Worm (Caenorhabditis elegans) whole organism, L1 larva: ENCODE measurements around the gene R02D3.8.
A peak's percentile ranks its signal among the peaks of the same experiment; 100 is the strongest.

ENCODE experiments used
- C16A3.4 ChIP-seq: fragments of 150-350 bp; optimal IDR thresholded peaks from 2 replicates; lab custom pipeline; 2014; ENCODE audit warnings: missing biosample characterization, missing genetic modification characterization
- C34B4.2 ChIP-seq: sonication (generic microtip); optimal IDR thresholded peaks from 2 replicates; lab custom pipeline; 2017; ENCODE audit warnings: mild to moderate bottlenecking, missing genetic modification characterization, missing compliant biosample characterization
- F16B12.6 ChIP-seq: fragments of 150-350 bp; optimal IDR thresholded peaks from 2 replicates; lab custom pipeline; 2014; ENCODE audit warnings: missing biosample characterization, missing genetic modification characterization
- aha-1 ChIP-seq: fragments of 150-350 bp; optimal IDR thresholded peaks from 2 replicates; lab custom pipeline; 2014; ENCODE audit warnings: missing biosample characterization, missing genetic modification characterization
- alr-1 ChIP-seq: fragments of 200-800 bp; sonication (Bioruptor generic); optimal IDR thresholded peaks from 2 replicates; lab custom pipeline; 2018; ENCODE audit warnings: borderline replicate concordance, mild to moderate bottlenecking, missing genetic modification characterization, missing compliant biosample characterization
- blmp-1 ChIP-seq: fragments of 150-350 bp; optimal IDR thresholded peaks from 2 replicates; lab custom pipeline; 2014; ENCODE audit warnings: missing biosample characterization, missing genetic modification characterization
- ceh-8 ChIP-seq: fragments of 200-800 bp; sonication (Bioruptor generic); optimal IDR thresholded peaks from 2 replicates; lab custom pipeline; 2018; ENCODE audit warnings: mild to moderate bottlenecking, missing genetic modification characterization, moderate library complexity, missing compliant biosample characterization
- ceh-82 ChIP-seq, 3 experiments: fragments of 150-350 bp in 1 of 3; sonication (generic microtip) in 2 of 3; optimal IDR thresholded peaks; 2 replicates each; lab custom pipeline; 2014 to 2017; ENCODE audit warnings: missing biosample characterization in 3 of 3, missing genetic modification characterization in 3 of 3
- ceh-90 ChIP-seq: sonication (generic microtip); optimal IDR thresholded peaks from 2 replicates; lab custom pipeline; 2016; ENCODE audit warnings: missing genetic modification characterization, missing compliant biosample characterization
- ces-1 ChIP-seq: fragments of 150-350 bp; optimal IDR thresholded peaks from 2 replicates; lab custom pipeline; 2014; ENCODE audit warnings: missing biosample characterization, missing genetic modification reagents, missing genetic modification characterization
- efl-1 ChIP-seq, 4 experiments: fragments of 150-350 bp; optimal IDR thresholded peaks in 3 of 4; peaks in 1 of 4; 1 replicate in 1 of 4; 2 replicates in 3 of 4; lab custom pipeline; 2014; ENCODE audit warnings: missing biosample characterization in 2 of 4, missing genetic modification characterization in 2 of 4, missing genetic modification reagents in 2 of 4
- egl-27 ChIP-seq, 2 experiments: fragments of 150-350 bp in 1 of 2; sonication (generic microtip); optimal IDR thresholded peaks; 3 replicates each; lab custom pipeline; 2017 to 2018; ENCODE audit warnings: missing biosample characterization in 2 of 2, missing genetic modification characterization in 2 of 2, missing genetic modification reagents in 2 of 2
- elt-2 ChIP-seq: sonication (generic microtip); optimal IDR thresholded peaks from 2 replicates; lab custom pipeline; 2016; ENCODE audit warnings: missing genetic modification characterization, mild to moderate bottlenecking, inconsistent platforms, missing compliant biosample characterization, missing genetic modification reagents
- elt-3 ChIP-seq, 6 experiments: fragments of 150-350 bp in 1 of 6; sonication (generic microtip); optimal IDR thresholded peaks; 2 replicates each; lab custom pipeline; 2017 to 2018; ENCODE audit warnings: missing biosample characterization in 6 of 6, missing genetic modification characterization in 6 of 6, inconsistent platforms in 1 of 6
- fkh-4 ChIP-seq: sonication (generic microtip); optimal IDR thresholded peaks from 2 replicates; lab custom pipeline; 2016; ENCODE audit warnings: missing compliant biosample characterization, missing genetic modification characterization, borderline replicate concordance
- fkh-8 ChIP-seq: sonication (generic microtip); optimal IDR thresholded peaks from 2 replicates; lab custom pipeline; 2016; ENCODE audit warnings: mild to moderate bottlenecking, missing genetic modification characterization, missing compliant biosample characterization
- fos-1 ChIP-seq: fragments of 150-350 bp; optimal IDR thresholded peaks from 2 replicates; lab custom pipeline; 2014; ENCODE audit warnings: missing biosample characterization, missing genetic modification characterization
- irx-1 ChIP-seq: sonication (generic microtip); optimal IDR thresholded peaks from 2 replicates; lab custom pipeline; 2016; ENCODE audit warnings: missing genetic modification characterization, missing compliant biosample characterization
- isw-1 ChIP-seq: fragments of 200-800 bp; sonication (Bioruptor generic); IDR thresholded peaks from 2 replicates; pipeline ENCODE4 v1.3.6; 2022; ENCODE audit warnings: missing genetic modification characterization, missing compliant biosample characterization
- jun-1 ChIP-seq: fragments of 150-350 bp; optimal IDR thresholded peaks from 2 replicates; lab custom pipeline; 2014; ENCODE audit warnings: missing biosample characterization, missing genetic modification reagents, missing genetic modification characterization
- lin-14 ChIP-seq: fragments of 200-800 bp; sonication (Bioruptor generic); optimal IDR thresholded peaks from 2 replicates; lab custom pipeline; 2018; ENCODE audit warnings: mild to moderate bottlenecking, missing genetic modification characterization, moderate library complexity, missing compliant biosample characterization
- lin-35 ChIP-seq, 2 experiments: fragments of 150-350 bp; optimal IDR thresholded peaks; 2 replicates each; lab custom pipeline; 2014; ENCODE audit warnings: missing biosample characterization in 2 of 2, missing genetic modification characterization in 2 of 2, missing genetic modification reagents in 2 of 2
- lin-39 ChIP-seq: fragments of 150-350 bp; optimal IDR thresholded peaks from 2 replicates; lab custom pipeline; 2014; ENCODE audit warnings: missing biosample characterization, missing genetic modification reagents, missing genetic modification characterization
- lsy-2 ChIP-seq, 2 experiments: fragments of 150-350 bp; optimal IDR thresholded peaks; 2 replicates each; lab custom pipeline; 2014; ENCODE audit warnings: missing biosample characterization in 2 of 2, missing genetic modification characterization in 2 of 2
- mdl-1 ChIP-seq, 2 experiments: fragments of 150-350 bp; optimal IDR thresholded peaks; 2 replicates each; lab custom pipeline; 2014 to 2017; ENCODE audit warnings: missing biosample characterization in 2 of 2, missing genetic modification characterization in 2 of 2, inconsistent platforms in 1 of 2
- mep-1 ChIP-seq: fragments of 150-350 bp; optimal IDR thresholded peaks from 2 replicates; lab custom pipeline; 2014; ENCODE audit warnings: missing biosample characterization, missing genetic modification characterization
- nhr-47 ChIP-seq: sonication (generic microtip); optimal IDR thresholded peaks from 2 replicates; lab custom pipeline; 2016; ENCODE audit warnings: mild to moderate bottlenecking, missing genetic modification characterization, moderate library complexity, missing compliant biosample characterization
- nhr-71 ChIP-seq: sonication (generic microtip); optimal IDR thresholded peaks from 2 replicates; lab custom pipeline; 2016; ENCODE audit warnings: mild to moderate bottlenecking, missing genetic modification characterization, moderate library complexity, missing compliant biosample characterization
- nhr-76 ChIP-seq: sonication (generic microtip); optimal IDR thresholded peaks from 2 replicates; lab custom pipeline; 2017; ENCODE audit warnings: missing biosample characterization, missing genetic modification characterization
- nhr-77 ChIP-seq: fragments of 150-350 bp; optimal IDR thresholded peaks from 2 replicates; lab custom pipeline; 2014; ENCODE audit warnings: missing biosample characterization, missing genetic modification characterization
- nhr-84 ChIP-seq: sonication (generic microtip); optimal IDR thresholded peaks from 2 replicates; lab custom pipeline; 2017; ENCODE audit warnings: missing biosample characterization, missing genetic modification characterization
- nhr-85 ChIP-seq: sonication (generic microtip); peaks from one replicate; lab custom pipeline; 2016; ENCODE audit warnings: missing genetic modification characterization, inconsistent platforms, missing compliant biosample characterization
- pax-3 ChIP-seq: fragments of 200-800 bp; sonication (Bioruptor generic); optimal IDR thresholded peaks from 2 replicates; lab custom pipeline; 2018; ENCODE audit warnings: mild to moderate bottlenecking, missing genetic modification characterization, moderate library complexity, missing compliant biosample characterization
- sox-4 ChIP-seq: sonication (generic microtip); optimal IDR thresholded peaks from 2 replicates; lab custom pipeline; 2016; ENCODE audit warnings: missing genetic modification characterization, missing compliant biosample characterization
- sptf-1 ChIP-seq: fragments of 150-350 bp; optimal IDR thresholded peaks from 2 replicates; lab custom pipeline; 2014; ENCODE audit warnings: missing biosample characterization, missing genetic modification characterization
- sup-37 ChIP-seq: fragments of 200-800 bp; sonication (Bioruptor generic); optimal IDR thresholded peaks from 2 replicates; lab custom pipeline; 2018; ENCODE audit warnings: mild to moderate bottlenecking, missing genetic modification characterization, missing compliant biosample characterization
- tbx-2 ChIP-seq: sonication (generic microtip); optimal IDR thresholded peaks from 2 replicates; lab custom pipeline; 2016; ENCODE audit warnings: missing genetic modification characterization, missing compliant biosample characterization
- unc-130 ChIP-seq: fragments of 150-350 bp; optimal IDR thresholded peaks from 2 replicates; lab custom pipeline; 2017; ENCODE audit warnings: missing biosample characterization, missing genetic modification characterization, inconsistent platforms
- unc-62 ChIP-seq: fragments of 150-350 bp; optimal IDR thresholded peaks from 2 replicates; lab custom pipeline; 2014; ENCODE audit warnings: missing biosample characterization, missing genetic modification reagents, missing genetic modification characterization
- unc-98 ChIP-seq: fragments of 200-800 bp; sonication (Bioruptor generic); IDR thresholded peaks from 2 replicates; pipeline ENCODE4 v1.3.6; 2022; ENCODE audit warnings: missing genetic modification characterization, missing compliant biosample characterization
- vab-15 ChIP-seq: sonication (generic microtip); optimal IDR thresholded peaks from 2 replicates; lab custom pipeline; 2017; ENCODE audit warnings: missing genotype, mild to moderate bottlenecking, missing genetic modification characterization, missing compliant biosample characterization
- xbp-1 ChIP-seq: sonication (generic microtip); optimal IDR thresholded peaks from 2 replicates; lab custom pipeline; 2016; ENCODE audit warnings: missing genetic modification characterization, missing compliant biosample characterization
- zag-1 ChIP-seq: fragments of 150-350 bp; optimal IDR thresholded peaks from 2 replicates; lab custom pipeline; 2014; ENCODE audit warnings: missing biosample characterization, missing genetic modification characterization

R02D3.8 gene

DNA sequence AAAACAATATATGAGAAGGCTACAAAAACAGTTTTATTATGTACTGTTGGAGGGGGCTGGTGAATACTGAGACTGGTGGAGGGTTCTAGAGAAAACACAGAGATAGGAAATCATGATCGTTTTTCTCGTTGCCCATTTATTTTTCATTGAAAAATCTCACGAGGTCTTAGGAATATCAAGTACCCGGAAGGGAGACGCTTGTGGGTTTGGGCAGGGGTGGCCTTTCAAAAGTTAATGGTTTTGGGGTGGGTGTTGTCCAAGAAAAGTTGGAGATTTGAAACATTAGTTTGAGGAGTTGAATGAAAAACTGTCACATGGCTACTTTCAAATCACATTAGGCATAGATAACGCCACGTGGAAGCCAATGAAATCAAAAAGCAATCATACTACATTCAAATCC lies 37.7 kb upstream of the R02D3.8 start (continued):
- TF ChIP-seq ceh-8 (GFP tag; lab: Kevin White, UChicago) (no peak), mep-1 (tag; lab: Kevin White, UChicago) (no peak), ces-1 (GFP tag; lab: Kevin White, UChicago) (no peak), alr-1 (tag; lab: Kevin White, UChicago) (no peak)

DNA sequence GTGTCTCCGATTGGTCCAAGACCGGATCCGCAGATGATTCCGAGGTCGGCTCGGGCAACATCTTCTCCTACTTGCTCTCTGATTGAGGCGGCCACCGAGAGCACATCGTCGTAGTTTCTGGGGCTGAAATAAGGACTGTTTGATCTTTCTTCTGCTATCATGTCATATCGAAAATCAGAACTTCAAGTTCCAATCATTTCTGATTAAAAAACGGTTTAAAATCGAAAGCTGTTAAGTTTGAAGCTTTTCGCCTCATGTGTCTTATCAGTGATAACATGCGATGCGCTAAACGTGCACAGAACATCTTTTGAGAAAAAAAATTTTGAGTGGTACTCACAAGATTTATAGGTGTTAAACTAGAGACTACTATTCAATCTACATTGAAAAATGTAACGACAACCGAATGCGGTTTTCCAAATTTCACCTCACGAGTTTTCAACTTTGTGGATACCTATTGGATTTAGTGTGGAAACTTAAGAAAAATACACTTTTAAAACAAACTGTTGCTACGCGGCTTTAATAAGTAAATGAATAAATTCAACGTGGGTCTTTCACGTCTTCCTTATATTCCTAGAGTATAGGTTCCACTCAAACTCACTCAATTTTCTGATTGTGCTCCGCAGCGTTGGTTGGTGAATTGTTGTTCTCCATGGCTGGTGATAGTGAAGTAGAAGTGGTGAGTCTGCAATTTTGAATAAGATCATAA lies 37.1 kb upstream of the R02D3.8 start:
- TF ChIP-seq fkh-4 (tag; lab: Kevin White, UChicago) (no peak), nhr-85 (tag; lab: Kevin White, UChicago) (peak; percentile 51), ceh-90 (no peak), efl-1 (optimal IDR thresholded peaks at IDR 0.05; lab: Kevin White, UChicago) (no peak), efl-1 (GFP tag; optimal IDR thresholded peaks at IDR 0.05 in 1 of 2; lab: Kevin White, UChicago) (peak in 1 of 2 experiments; percentile 93), vab-15 (no peak), fos-1 (tag; lab: Kevin White, UChicago) (no peak), fkh-8 (tag; lab: Kevin White, UChicago) (no peak), egl-27 (tag; optimal IDR thresholded peaks at IDR 0.05; lab: Kevin White, UChicago) (no peak), sox-4 (no peak)

DNA sequence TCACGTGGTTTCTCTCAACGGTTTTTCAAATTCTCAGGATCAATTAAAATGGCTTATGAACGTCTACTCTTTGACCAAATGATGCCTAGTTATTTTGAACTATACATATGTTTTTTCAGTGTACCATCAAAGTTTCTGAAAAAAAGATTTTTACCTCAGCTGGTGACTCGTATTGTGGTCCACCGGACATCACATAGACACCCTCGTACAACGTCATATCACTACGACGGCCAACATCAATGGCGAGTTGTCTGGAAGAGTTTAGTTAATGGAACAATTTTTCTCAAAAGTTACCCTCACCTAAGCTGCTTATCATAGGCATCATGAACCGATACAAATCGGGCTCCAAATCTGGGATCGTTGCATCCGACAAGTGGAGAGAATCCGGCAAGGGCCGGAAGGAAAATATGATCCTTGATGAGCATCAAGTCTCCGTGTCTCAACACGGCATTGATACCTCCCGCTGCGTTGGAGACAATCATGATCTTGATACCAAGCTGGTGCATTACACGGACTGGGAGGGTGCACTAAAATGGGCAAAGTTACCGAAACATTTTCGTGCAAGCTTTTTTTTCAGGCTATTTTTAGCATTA lies 36.3 kb upstream of the R02D3.8 start:
- TF ChIP-seq jun-1 (tag; lab: Kevin White, UChicago) = no peak
- TF ChIP-seq nhr-77 (tag; lab: Kevin White, UChicago) = no peak
- peak; percentile 10 for TF ChIP-seq elt-2
- no peak for TF ChIP-seq pax-3 (tag; lab: Kevin White, UChicago)
- TF ChIP-seq unc-130 (tag; lab: Kevin White, UChicago) = no peak
- no peak for TF ChIP-seq isw-1 (GFP tag; lab: Robert Waterston, UW)
- no peak for TF ChIP-seq sptf-1 (tag; lab: Kevin White, UChicago)
- no peak for TF ChIP-seq ces-1 (GFP tag; lab: Kevin White, UChicago)
- no peak for TF ChIP-seq nhr-84 (tag; lab: Kevin White, UChicago)
- TF ChIP-seq lsy-2 (tag; optimal IDR thresholded peaks at IDR 0.05; lab: Kevin White, UChicago) = no peak
- TF ChIP-seq fkh-8 (tag; lab: Kevin White, UChicago) = no peak
- no peak for TF ChIP-seq irx-1 (tag; lab: Kevin White, UChicago)
- TF ChIP-seq zag-1 (tag; lab: Kevin White, UChicago) = no peak
- TF ChIP-seq efl-1 (optimal IDR thresholded peaks at IDR 0.05; lab: Kevin White, UChicago) = no peak
- peak in 1 of 2 experiments; percentile 79 for TF ChIP-seq efl-1 (GFP tag; optimal IDR thresholded peaks at IDR 0.05 in 1 of 2; lab: Kevin White, UChicago)
- peak; percentile 77 for TF ChIP-seq nhr-85 (tag; lab: Kevin White, UChicago)
- TF ChIP-seq elt-3 (tag; optimal IDR thresholded peaks at IDR 0.05; lab: Kevin White, UChicago) = no peak
- no peak for TF ChIP-seq lin-14
- TF ChIP-seq F16B12.6 (tag; lab: Kevin White, UChicago) = no peak

DNA sequence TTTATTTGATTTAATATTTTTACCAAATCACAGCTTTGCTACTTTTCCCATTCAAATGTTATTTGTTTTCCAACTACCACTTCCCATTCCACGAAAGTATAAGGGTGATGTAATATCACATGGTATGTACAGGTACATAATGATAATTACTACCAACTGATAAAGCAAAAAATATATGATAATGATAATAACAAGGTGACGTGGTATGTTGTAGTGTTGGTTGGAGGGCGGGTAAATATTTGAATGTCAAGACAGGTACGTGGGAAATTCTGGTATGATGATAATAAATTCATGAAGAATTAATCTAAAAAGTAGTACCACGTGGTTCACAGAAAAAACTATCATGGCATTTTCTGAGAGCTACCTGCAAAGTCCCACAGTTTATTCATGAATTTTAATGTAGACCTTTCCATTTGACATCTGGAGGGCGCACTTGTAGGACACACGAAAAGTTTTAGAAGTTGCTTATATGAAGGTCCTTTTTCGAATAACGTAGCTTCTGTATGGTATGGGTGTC lies 34.9 kb upstream of the R02D3.8 start:
- TF ChIP-seq nhr-76 (tag; lab: Kevin White, UChicago) (no peak), ceh-82 (tag; optimal IDR thresholded peaks at IDR 0.05; lab: Kevin White, UChicago) (no peak), sox-4 (no peak), nhr-71 (tag; lab: Kevin White, UChicago) (peak; percentile 50), sup-37 (GFP tag; lab: Kevin White, UChicago) (no peak), mep-1 (tag; lab: Kevin White, UChicago) (no peak), C16A3.4 (no peak), elt-2 (peak; percentile 96), ceh-8 (GFP tag; lab: Kevin White, UChicago) (no peak), unc-62 (GFP tag; lab: Kevin White, UChicago) (no peak), xbp-1 (tag; lab: Kevin White, UChicago) (no peak), tbx-2 (tag; lab: Kevin White, UChicago) (peak; percentile 9), lin-39 (tag; lab: Kevin White, UChicago) (no peak), lin-35 (GFP tag; optimal IDR thresholded peaks at IDR 0.05; lab: Kevin White, UChicago) (peak in 1 of 2 experiments; percentile 26), mdl-1 (tag; optimal IDR thresholded peaks at IDR 0.05; lab: Kevin White, UChicago) (no peak), aha-1 (no peak), nhr-47 (peak; percentile 22), unc-98 (GFP tag; lab: Robert Waterston, UW) (no peak), isw-1 (GFP tag; lab: Robert Waterston, UW) (no peak), blmp-1 (tag; lab: Kevin White, UChicago) (no peak), C34B4.2 (tag; lab: Kevin White, UChicago) (no peak), nhr-85 (tag; lab: Kevin White, UChicago) (peak; percentile 39), efl-1 (optimal IDR thresholded peaks at IDR 0.05; lab: Kevin White, UChicago) (no peak), efl-1 (GFP tag; optimal IDR thresholded peaks at IDR 0.05 in 1 of 2; lab: Kevin White, UChicago) (peak in 1 of 2 experiments; percentile 90), ces-1 (GFP tag; lab: Kevin White, UChicago) (no peak)
